Worm (Caenorhabditis elegans): ENCODE results near the gene C43F9.5.

DNA sequence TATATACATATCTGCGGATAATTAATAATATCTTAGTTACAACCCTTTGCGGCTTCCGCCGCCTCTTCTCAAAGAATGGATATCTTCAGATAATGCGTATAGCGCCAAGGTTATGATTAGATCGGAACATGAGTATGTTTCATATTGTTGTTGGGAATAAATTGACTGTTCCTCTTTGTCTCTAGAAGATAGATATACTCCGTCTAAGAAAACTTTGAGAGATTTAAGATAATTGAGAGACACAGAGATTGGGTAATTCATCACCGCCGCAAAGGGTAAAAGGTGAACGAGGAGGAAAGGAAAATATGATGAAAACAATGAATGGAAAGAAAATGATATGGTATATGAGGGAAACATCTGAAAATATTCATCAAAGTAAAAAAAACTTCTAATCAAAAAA, 13.9 kb downstream of the C43F9.5 start:
- no peak for TF ChIP-seq ztf-11 (tag; optimal IDR thresholded peaks at IDR 0.05)
- no peak for TF ChIP-seq unc-62 (GFP tag; optimal IDR thresholded peaks at IDR 0.05)
- TF ChIP-seq nhr-12 (tag; optimal IDR thresholded peaks at IDR 0.05) = no peak
- TF ChIP-seq dmd-4 (tag; optimal IDR thresholded peaks at IDR 0.05) = no peak
- no peak for TF ChIP-seq mab-5 (tag; optimal IDR thresholded peaks at IDR 0.05)
- no peak for TF ChIP-seq ceh-82 (tag; optimal IDR thresholded peaks at IDR 0.05)
- no peak for TF ChIP-seq lin-11 (tag; optimal IDR thresholded peaks at IDR 0.05)
- TF ChIP-seq fos-1 (tag; optimal IDR thresholded peaks at IDR 0.05) = peak; percentile 21

Measured in whole organism, L2 larva.